Fruit fly (Drosophila melanogaster) whole organism, embryonic: ENCODE measurements around the gene spz3.

Experiments used
- Bgb ChIP-seq: fragments of 200-800 bp; sonication (Bioruptor generic); IDR thresholded peaks from 2 replicates; pipeline ENCODE4 v1.3.6; 2022; ENCODE audit warnings: missing biosample characterization, missing genetic modification characterization; ENCODE audit not compliant: partially characterized antibody
- CG10321 ChIP-seq: fragments of 200-800 bp; sonication (Bioruptor generic); IDR thresholded peaks from 2 replicates; pipeline ENCODE4 v1.3.6; 2022; ENCODE audit warnings: missing biosample characterization, missing genetic modification characterization
- CG12071 ChIP-seq: fragments of 200-800 bp; sonication (Bioruptor generic); optimal IDR thresholded peaks from 3 replicates; lab custom pipeline; 2018; ENCODE audit warnings: missing biosample characterization, mild to moderate bottlenecking, missing genetic modification characterization
- CG12155 ChIP-seq: fragments of 200-800 bp; sonication (Bioruptor generic); optimal IDR thresholded peaks from 3 replicates; lab custom pipeline; 2016; ENCODE audit warnings: missing biosample characterization, missing genetic modification characterization
- CG12769 ChIP-seq: fragments of 200-800 bp; sonication (Bioruptor generic); optimal IDR thresholded peaks from 2 replicates; lab custom pipeline; 2019; ENCODE audit warnings: missing biosample characterization, mild to moderate bottlenecking, missing genetic modification characterization, moderate library complexity
- CG13775 ChIP-seq: fragments of 200-800 bp; sonication (Bioruptor generic); optimal IDR thresholded peaks from 3 replicates; lab custom pipeline; 2017; ENCODE audit warnings: missing biosample characterization, mild to moderate bottlenecking, missing genetic modification characterization
- CG14441 ChIP-seq: fragments of 200-800 bp; sonication (Bioruptor generic); IDR thresholded peaks from 2 replicates; pipeline ENCODE4 v1.3.6; 2022; ENCODE audit warnings: missing biosample characterization, missing genetic modification characterization
- CG16813 ChIP-seq: fragments of 200-800 bp; sonication (Bioruptor generic); IDR thresholded peaks from 3 replicates; pipeline ENCODE4 v1.3.6; 2022; ENCODE audit warnings: missing biosample characterization, missing genetic modification characterization; ENCODE audit not compliant: partially characterized antibody
- CG18619 ChIP-seq: fragments of 200-800 bp; sonication (Bioruptor generic); optimal IDR thresholded peaks from 3 replicates; lab custom pipeline; 2017; ENCODE audit warnings: missing biosample characterization, mild to moderate bottlenecking, missing genetic modification characterization
- CG2199 ChIP-seq: fragments of 200-800 bp; sonication (Bioruptor generic); IDR thresholded peaks from 3 replicates; pipeline ENCODE4 v1.3.6; 2022; ENCODE audit warnings: missing biosample characterization, missing genetic modification characterization
- CG2712 ChIP-seq: fragments of 200-800 bp; optimal IDR thresholded peaks from 3 replicates; lab custom pipeline; 2019; ENCODE audit warnings: missing biosample characterization, mild to moderate bottlenecking, missing genetic modification characterization, moderate library complexity
- CG33557 ChIP-seq: fragments of 200-800 bp; sonication (Bioruptor generic); optimal IDR thresholded peaks from 2 replicates; lab custom pipeline; 2019; ENCODE audit warnings: missing biosample characterization, mild to moderate bottlenecking, missing genetic modification characterization, moderate library complexity
- CG34422 ChIP-seq: fragments of 200-800 bp; sonication (Bioruptor generic); IDR thresholded peaks from 3 replicates; pipeline ENCODE4 v1.3.6; 2022; ENCODE audit warnings: missing biosample characterization, missing genetic modification characterization
- CG3726 ChIP-seq: fragments of 200-800 bp; sonication (Bioruptor generic); IDR thresholded peaks from 3 replicates; pipeline ENCODE4, ENCODE4 v1.3.6; 2022; ENCODE audit warnings: missing biosample characterization, missing genetic modification characterization
- CG42726 ChIP-seq: fragments of 200-800 bp; sonication (Bioruptor generic); IDR thresholded peaks from 2 replicates; pipeline ENCODE4 v1.3.6; 2022; ENCODE audit warnings: missing biosample characterization, missing genetic modification characterization; ENCODE audit not compliant: partially characterized antibody
- CG4404 ChIP-seq: fragments of 200-800 bp; sonication (Bioruptor generic); IDR thresholded peaks from 2 replicates; pipeline ENCODE4 v1.3.6; 2022; ENCODE audit warnings: missing biosample characterization, missing genetic modification characterization
- CG7745 ChIP-seq: fragments of 200-800 bp; sonication (Bioruptor generic); optimal IDR thresholded peaks from 2 replicates; lab custom pipeline; 2018; ENCODE audit warnings: missing biosample characterization, mild to moderate bottlenecking, missing genetic modification characterization, moderate library complexity
- Chrac-16 ChIP-seq: fragments of 200-800 bp; sonication (Bioruptor generic); optimal IDR thresholded peaks from 3 replicates; lab custom pipeline; 2016; ENCODE audit warnings: missing biosample characterization, missing genetic modification characterization
- Dbx ChIP-seq: fragments of 200-800 bp; sonication (Bioruptor generic); IDR thresholded peaks from 3 replicates; pipeline ENCODE4 v1.3.6; 2022; ENCODE audit warnings: missing biosample characterization, missing genetic modification characterization
- Doc3 ChIP-seq: fragments of 200-800 bp; sonication (Bioruptor generic); IDR thresholded peaks from 3 replicates; pipeline ENCODE4 v1.3.6; 2022; ENCODE audit warnings: missing biosample characterization, missing genetic modification characterization; ENCODE audit not compliant: partially characterized antibody
- Ets97D ChIP-seq: fragments of 200-800 bp; sonication (Bioruptor generic); optimal IDR thresholded peaks from 3 replicates; lab custom pipeline; 2016; ENCODE audit warnings: missing biosample characterization, missing genetic modification characterization
- Hr78 ChIP-seq, 2 experiments: fragments of 200-800 bp in 1 of 2; fragments of >200 bp in 1 of 2; sonication (Bioruptor generic) in 1 of 2; optimal IDR thresholded peaks; 2 replicates each; lab custom pipeline; 2017 to 2019; ENCODE audit warnings: missing biosample characterization in 2 of 2, missing genetic modification characterization in 2 of 2, mild to moderate bottlenecking in 1 of 2, moderate library complexity in 1 of 2
- Mad ChIP-seq: fragments of 200-800 bp; sonication (Bioruptor generic); optimal IDR thresholded peaks from 2 replicates; lab custom pipeline; 2016; ENCODE audit warnings: missing biosample characterization, missing genetic modification characterization
- Max ChIP-seq: fragments of 200-800 bp; sonication (Bioruptor generic); optimal IDR thresholded peaks from 2 replicates; lab custom pipeline; 2016; ENCODE audit warnings: missing biosample characterization, mild to moderate bottlenecking, missing genetic modification characterization
- Med ChIP-seq: fragments of 200-800 bp; sonication (Bioruptor generic); peaks from one replicate; lab custom pipeline; 2016; ENCODE audit warnings: missing biosample characterization, missing genetic modification characterization, mild to moderate bottlenecking, inconsistent platforms, moderate library complexity
- NC2α ChIP-seq: fragments of 200-800 bp; sonication (Bioruptor generic); optimal IDR thresholded peaks from 2 replicates; lab custom pipeline; 2016; ENCODE audit warnings: missing biosample characterization, missing genetic modification characterization
- NfI ChIP-seq: fragments of 200-800 bp; sonication (Bioruptor generic); optimal IDR thresholded peaks from 3 replicates; lab custom pipeline; 2018; ENCODE audit warnings: missing biosample characterization, mild to moderate bottlenecking, missing genetic modification characterization, moderate library complexity
- Oli ChIP-seq: fragments of 200-800 bp; sonication (Bioruptor generic); optimal IDR thresholded peaks from 2 replicates; lab custom pipeline; 2018; ENCODE audit warnings: missing biosample characterization, mild to moderate bottlenecking, missing genetic modification characterization, moderate library complexity
- Side ChIP-seq: fragments of 200-800 bp; sonication (Bioruptor generic); optimal IDR thresholded peaks from 2 replicates; lab custom pipeline; 2016; ENCODE audit warnings: missing biosample characterization, missing genetic modification characterization
- Usf ChIP-seq: fragments of 200-800 bp; sonication (Bioruptor generic); optimal IDR thresholded peaks from 2 replicates; lab custom pipeline; 2017; ENCODE audit warnings: missing genotype, missing biosample characterization, missing genetic modification characterization
- abd-A ChIP-seq: fragments of 200-800 bp; sonication (Bioruptor generic); optimal IDR thresholded peaks from 3 replicates; lab custom pipeline; 2019; ENCODE audit warnings: missing biosample characterization, mild to moderate bottlenecking, missing genetic modification characterization, moderate library complexity
- bab2 ChIP-seq: fragments of 200-800 bp; sonication (Bioruptor generic); optimal IDR thresholded peaks from 2 replicates; lab custom pipeline; 2016; ENCODE audit warnings: missing biosample characterization, missing genetic modification characterization
- bowl ChIP-seq: fragments of 200-800 bp; sonication (Bioruptor generic); IDR thresholded peaks from 2 replicates; pipeline ENCODE4 v1.3.6; 2022; ENCODE audit warnings: missing biosample characterization, missing genetic modification characterization
- bsh ChIP-seq, 2 experiments: fragments of 200-800 bp; sonication (Bioruptor generic); optimal IDR thresholded peaks; 2 replicates each; lab custom pipeline; 2017 to 2018; ENCODE audit warnings: mild to moderate bottlenecking in 2 of 2, missing biosample characterization in 2 of 2, missing genetic modification characterization in 2 of 2, moderate library complexity in 1 of 2
- cato ChIP-seq: fragments of 200-800 bp; sonication (Bioruptor generic); optimal IDR thresholded peaks from 2 replicates; lab custom pipeline; 2016; ENCODE audit warnings: missing biosample characterization, missing genetic modification characterization, borderline replicate concordance
- caup ChIP-seq: fragments of 200-800 bp; sonication (Bioruptor generic); optimal IDR thresholded peaks from 3 replicates; lab custom pipeline; 2017; ENCODE audit warnings: missing biosample characterization, mild to moderate bottlenecking, missing genetic modification characterization, moderate library complexity; ENCODE audit not compliant: severe bottlenecking
- chm ChIP-seq: fragments of 200-800 bp; sonication (Bioruptor generic); IDR thresholded peaks from 2 replicates; pipeline ENCODE4 v1.3.6; 2022; ENCODE audit warnings: missing biosample characterization, missing genetic modification characterization
- eyg ChIP-seq: fragments of 200-800 bp; sonication (Bioruptor generic); optimal IDR thresholded peaks from 3 replicates; lab custom pipeline; 2016; ENCODE audit warnings: missing biosample characterization, missing genetic modification characterization
- fd64A ChIP-seq: fragments of 200-800 bp; sonication (Bioruptor generic); optimal IDR thresholded peaks from 3 replicates; lab custom pipeline; 2018; ENCODE audit warnings: missing biosample characterization, mild to moderate bottlenecking, missing genetic modification characterization
- inv ChIP-seq: fragments of 200-800 bp; sonication (Bioruptor generic); IDR thresholded peaks from 2 replicates; pipeline ENCODE4 v1.3.6; 2022; ENCODE audit warnings: missing biosample characterization, missing genetic modification characterization; ENCODE audit not compliant: partially characterized antibody
- oc ChIP-seq: fragments of 200-800 bp; sonication (Bioruptor generic); optimal IDR thresholded peaks from 2 replicates; lab custom pipeline; 2018; ENCODE audit warnings: missing biosample characterization, mild to moderate bottlenecking, missing genetic modification characterization, moderate library complexity
- pho ChIP-seq: fragments of 200-800 bp; sonication (Bioruptor generic); optimal IDR thresholded peaks from 2 replicates; lab custom pipeline; 2016; ENCODE audit warnings: missing biosample characterization, missing genetic modification characterization
- pros ChIP-seq: fragments of 200-800 bp; sonication (Bioruptor generic); optimal IDR thresholded peaks from 3 replicates; lab custom pipeline; 2019; ENCODE audit warnings: missing biosample characterization, mild to moderate bottlenecking, missing genetic modification characterization, moderate library complexity
- repo ChIP-seq: fragments of 200-800 bp; sonication (Bioruptor generic); optimal IDR thresholded peaks from 2 replicates; lab custom pipeline; 2016; ENCODE audit warnings: missing biosample characterization, missing genetic modification characterization
- sens-2 ChIP-seq: fragments of 200-800 bp; sonication (Bioruptor generic); IDR thresholded peaks from 2 replicates; pipeline ENCODE4 v1.3.6; 2022; ENCODE audit warnings: missing biosample characterization, missing genetic modification characterization
- sim ChIP-seq: fragments of 200-800 bp; sonication (Bioruptor generic); IDR thresholded peaks from 2 replicates; pipeline ENCODE4 v1.3.6; 2022; ENCODE audit warnings: missing biosample characterization, missing genetic modification characterization
- sima ChIP-seq: fragments of 200-800 bp; sonication (Bioruptor generic); optimal IDR thresholded peaks from 2 replicates; lab custom pipeline; 2016; ENCODE audit warnings: missing biosample characterization, missing genetic modification characterization
- stwl ChIP-seq: fragments of 200-800 bp; sonication (Bioruptor generic); optimal IDR thresholded peaks from 3 replicates; lab custom pipeline; 2018; ENCODE audit warnings: missing biosample characterization, mild to moderate bottlenecking, missing genetic modification characterization, moderate library complexity

spz3 gene

DNA sequence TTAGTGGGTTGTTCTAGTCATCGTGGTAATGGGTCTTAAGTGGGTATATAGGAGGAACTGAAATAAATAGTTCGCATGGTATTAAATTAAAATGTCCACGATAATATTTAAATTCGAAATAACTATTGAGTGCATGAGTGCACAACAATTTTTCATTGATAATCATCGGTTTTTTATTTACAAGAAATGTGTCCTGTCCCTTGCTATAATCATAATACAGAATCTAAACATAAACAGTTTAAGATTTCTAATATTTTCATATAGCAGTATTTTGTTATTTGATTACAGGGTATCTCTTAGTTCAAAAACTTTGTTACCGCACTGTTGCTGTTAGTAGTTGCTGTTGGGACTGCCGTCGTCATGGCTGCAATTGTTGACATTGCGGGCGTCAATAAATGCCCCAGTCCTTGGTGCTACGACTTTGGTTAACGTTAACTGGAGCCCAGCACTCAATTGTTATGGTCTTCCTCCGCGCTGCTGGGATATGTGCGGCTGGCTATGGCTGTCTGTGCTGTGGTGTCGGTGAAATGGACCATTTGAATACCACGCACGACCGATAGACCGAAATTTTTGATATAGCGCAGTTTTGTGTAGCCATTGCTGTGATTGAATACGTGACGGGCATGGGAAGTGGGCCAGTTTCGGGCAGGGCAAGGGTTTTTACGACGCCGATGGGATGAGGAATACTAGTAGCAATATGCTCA is 7.4 kb downstream of the spz3 start (continued):
- TF ChIP-seq CG2712: peak; percentile 52
- no peak for TF ChIP-seq sens-2 (GFP tag; lab: Robert Waterston, UW)
- TF ChIP-seq Usf: peak; percentile 8
- TF ChIP-seq CG42726 (GFP tag; lab: Robert Waterston, UW): no peak
- TF ChIP-seq NC2α: no peak
- no peak for TF ChIP-seq eyg (GFP tag; lab: Kevin White, UChicago)
- no peak for TF ChIP-seq CG12071 (GFP tag; lab: Kevin White, UChicago)
- no peak for TF ChIP-seq Bgb
- TF ChIP-seq bsh (GFP tag; optimal IDR thresholded peaks at IDR 0.05; lab: Kevin White, UChicago): peak in 1 of 2 experiments; percentile 3
- peak; percentile 9 for TF ChIP-seq CG12155 (GFP tag; lab: Kevin White, UChicago)
- TF ChIP-seq Mad (GFP tag; lab: Kevin White, UChicago): no peak
- no peak for TF ChIP-seq Ets97D (GFP tag; lab: Kevin White, UChicago)
- TF ChIP-seq CG34422 (GFP tag; lab: Robert Waterston, UW): no peak
- TF ChIP-seq Side (GFP tag; lab: Kevin White, UChicago): no peak
- no peak for TF ChIP-seq chm (GFP tag; lab: Robert Waterston, UW)
- no peak for TF ChIP-seq Doc3 (GFP tag; lab: Robert Waterston, UW)
- no peak for TF ChIP-seq Max (GFP tag; lab: Kevin White, UChicago)
- TF ChIP-seq pros: no peak
- TF ChIP-seq CG3726 (GFP tag; lab: Robert Waterston, UW): no peak
- TF ChIP-seq Chrac-16: no peak
- no peak for TF ChIP-seq CG2199
- TF ChIP-seq CG14441: 0 out of 2 replicates have a peak, but pooled peaks have one; percentile 10
- TF ChIP-seq sim (GFP tag; lab: Robert Waterston, UW): no peak
- no peak for TF ChIP-seq CG10321 (GFP tag; lab: Robert Waterston, UW)
- TF ChIP-seq CG33557 (GFP tag; lab: Kevin White, UChicago): no peak
- TF ChIP-seq cato (GFP tag; lab: Kevin White, UChicago): no peak
- TF ChIP-seq abd-A: peak; percentile 96
- TF ChIP-seq bowl (GFP tag; lab: Robert Waterston, UW): no peak
- no peak for TF ChIP-seq fd64A (GFP tag; lab: Kevin White, UChicago)
- peak; percentile 43 for TF ChIP-seq bab2 (GFP tag; lab: Kevin White, UChicago)
- 0 out of 2 replicates have a peak, but pooled peaks have one; percentile 24 for TF ChIP-seq CG4404 (GFP tag; lab: Robert Waterston, UW)
- TF ChIP-seq pho (GFP tag; lab: Kevin White, UChicago): peak; percentile 33
- TF ChIP-seq repo (GFP tag; lab: Kevin White, UChicago): no peak
- TF ChIP-seq CG12769 (tag; lab: Kevin White, UChicago): peak; percentile 10
- peak; percentile 15 for TF ChIP-seq CG13775
- TF ChIP-seq CG7745: no peak
- no peak for TF ChIP-seq Hr78 (GFP tag; optimal IDR thresholded peaks at IDR 0.05; lab: Kevin White, UChicago)
- TF ChIP-seq CG18619: peak; percentile 54
- no peak for TF ChIP-seq stwl (tag; lab: Kevin White, UChicago)
- TF ChIP-seq CG16813 (GFP tag; lab: Robert Waterston, UW): no peak
- TF ChIP-seq Oli (tag; lab: Kevin White, UChicago): peak; percentile 70
- TF ChIP-seq Med (GFP tag; lab: Kevin White, UChicago): peak; percentile 32
- TF ChIP-seq sima: no peak
- no peak for TF ChIP-seq Dbx
- TF ChIP-seq inv (GFP tag; lab: Robert Waterston, UW): no peak
- no peak for TF ChIP-seq oc
- peak; percentile 48 for TF ChIP-seq NfI (GFP tag; lab: Kevin White, UChicago)
- peak; percentile 58 for TF ChIP-seq caup (GFP tag; lab: Kevin White, UChicago)
